Worm (Caenorhabditis elegans) whole organism, L3 larva: Measurements from ENCODE around the gene rpb-6.

ENCODE experiments used
- R02D3.7 ChIP-seq: fragments of 150-350 bp; optimal IDR thresholded peaks from 2 replicates; lab custom pipeline; 2014; ENCODE audit warnings: missing biosample characterization, missing genetic modification characterization
- ZK546.5 ChIP-seq: sonication (generic microtip); optimal IDR thresholded peaks from 2 replicates; lab custom pipeline; 2017; ENCODE audit warnings: missing biosample characterization, missing genetic modification characterization
- ama-1 ChIP-seq: fragments of 150-350 bp; optimal IDR thresholded peaks from 2 replicates; lab custom pipeline; 2018
- ceh-82 ChIP-seq: fragments of 150-350 bp; optimal IDR thresholded peaks from 2 replicates; lab custom pipeline; 2014; ENCODE audit warnings: missing biosample characterization, missing genetic modification characterization
- daf-12 ChIP-seq: fragments of 150-350 bp; optimal IDR thresholded peaks from 2 replicates; lab custom pipeline; 2014; ENCODE audit warnings: missing biosample characterization, missing genetic modification reagents, missing genetic modification characterization
- egl-5 ChIP-seq: fragments of 150-350 bp; optimal IDR thresholded peaks from 2 replicates; lab custom pipeline; 2017; ENCODE audit warnings: missing biosample characterization, missing genetic modification reagents, missing genetic modification characterization, inconsistent platforms
- elt-1 ChIP-seq: fragments of 150-350 bp; optimal IDR thresholded peaks from 2 replicates; lab custom pipeline; 2014; ENCODE audit warnings: missing biosample characterization, missing genetic modification characterization
- elt-2 ChIP-seq: sonication (generic microtip); optimal IDR thresholded peaks from 2 replicates; lab custom pipeline; 2016; ENCODE audit warnings: missing genetic modification reagents, mild to moderate bottlenecking, missing genetic modification characterization, missing compliant biosample characterization
- elt-3 ChIP-seq, 3 experiments: fragments of 150-350 bp in 1 of 3; sonication (generic microtip) in 2 of 3; optimal IDR thresholded peaks; 2 replicates in 2 of 3; 4 replicates in 1 of 3; lab custom pipeline; 2014 to 2017; ENCODE audit warnings: missing biosample characterization in 3 of 3, missing genetic modification characterization in 3 of 3
- eor-1 ChIP-seq, 2 experiments: fragments of 150-350 bp; optimal IDR thresholded peaks; 2 replicates each; lab custom pipeline; 2014 to 2018; ENCODE audit warnings: missing biosample characterization in 2 of 2, missing genetic modification characterization in 2 of 2
- fkh-10 ChIP-seq: sonication (generic microtip); optimal IDR thresholded peaks from 2 replicates; lab custom pipeline; 2017; ENCODE audit warnings: missing biosample characterization, missing genetic modification reagents, missing genetic modification characterization
- fkh-2 ChIP-seq: fragments of 150-350 bp; optimal IDR thresholded peaks from 2 replicates; lab custom pipeline; 2014; ENCODE audit warnings: missing biosample characterization, missing genetic modification reagents, missing genetic modification characterization
- fos-1 ChIP-seq: fragments of 150-350 bp; optimal IDR thresholded peaks from 2 replicates; lab custom pipeline; 2014; ENCODE audit warnings: missing biosample characterization, missing genetic modification characterization
- hmg-11 ChIP-seq: sonication (generic microtip); optimal IDR thresholded peaks from 2 replicates; lab custom pipeline; 2016; ENCODE audit warnings: missing genetic modification characterization, missing compliant biosample characterization
- lin-15B ChIP-seq: fragments of 150-350 bp; optimal IDR thresholded peaks from 2 replicates; lab custom pipeline; 2014; ENCODE audit warnings: missing biosample characterization, missing genetic modification characterization
- lin-39 ChIP-seq: fragments of 150-350 bp; optimal IDR thresholded peaks from 2 replicates; lab custom pipeline; 2018; ENCODE audit warnings: missing biosample characterization, missing genetic modification reagents, missing genetic modification characterization
- lsy-12 ChIP-seq: sonication (generic microtip); optimal IDR thresholded peaks from 2 replicates; lab custom pipeline; 2016; ENCODE audit warnings: mild to moderate bottlenecking, missing genetic modification characterization, missing compliant biosample characterization
- mdl-1 ChIP-seq: fragments of 150-350 bp; optimal IDR thresholded peaks from 2 replicates; lab custom pipeline; 2014; ENCODE audit warnings: missing biosample characterization, missing genetic modification characterization
- nhr-11 ChIP-seq: fragments of 150-350 bp; optimal IDR thresholded peaks from 2 replicates; lab custom pipeline; 2014; ENCODE audit warnings: missing biosample characterization, missing genetic modification characterization
- nhr-23 ChIP-seq: fragments of 150-350 bp; optimal IDR thresholded peaks from 2 replicates; lab custom pipeline; 2014; ENCODE audit warnings: missing biosample characterization, missing genetic modification reagents, missing genetic modification characterization
- nhr-25 ChIP-seq: sonication (generic microtip); optimal IDR thresholded peaks from 2 replicates; lab custom pipeline; 2017; ENCODE audit warnings: missing biosample characterization, missing genetic modification characterization
- nhr-43 ChIP-seq: sonication (generic microtip); optimal IDR thresholded peaks from 2 replicates; lab custom pipeline; 2016; ENCODE audit warnings: mild to moderate bottlenecking, missing genetic modification characterization, missing compliant biosample characterization; ENCODE audit not compliant: poor library complexity, severe bottlenecking
- nhr-67 ChIP-seq: fragments of 150-350 bp; optimal IDR thresholded peaks from 2 replicates; lab custom pipeline; 2014; ENCODE audit warnings: missing biosample characterization, missing genetic modification characterization
- nhr-77 ChIP-seq: fragments of 150-350 bp; optimal IDR thresholded peaks from 2 replicates; lab custom pipeline; 2014; ENCODE audit warnings: missing biosample characterization, missing genetic modification characterization
- pha-4 ChIP-seq: fragments of 150-350 bp; optimal IDR thresholded peaks from 2 replicates; lab custom pipeline; 2014; ENCODE audit warnings: missing biosample characterization, missing genetic modification reagents, missing genetic modification characterization
- pqm-1 ChIP-seq: fragments of 150-350 bp; optimal IDR thresholded peaks from 2 replicates; lab custom pipeline; 2017; ENCODE audit warnings: missing biosample characterization, missing genetic modification characterization, inconsistent platforms
- sea-2 ChIP-seq: fragments of 150-350 bp; sonication (generic microtip); optimal IDR thresholded peaks from 4 replicates; lab custom pipeline; 2014; ENCODE audit warnings: missing biosample characterization, missing genetic modification reagents, missing genetic modification characterization
- snpc-4 ChIP-seq: fragments of 150-350 bp; optimal IDR thresholded peaks from 2 replicates; lab custom pipeline; 2014; ENCODE audit warnings: missing biosample characterization, missing genetic modification characterization
- tbx-2 ChIP-seq: sonication (generic microtip); optimal IDR thresholded peaks from 2 replicates; lab custom pipeline; 2016; ENCODE audit warnings: mild to moderate bottlenecking, missing genetic modification characterization, missing compliant biosample characterization
- unc-39 ChIP-seq: sonication (generic microtip); optimal IDR thresholded peaks from 4 replicates; lab custom pipeline; 2017; ENCODE audit warnings: missing biosample characterization, missing genetic modification characterization
- unc-62 ChIP-seq: fragments of 150-350 bp; sonication (generic microtip); optimal IDR thresholded peaks from 4 replicates; lab custom pipeline; 2014; ENCODE audit warnings: missing biosample characterization, missing genetic modification reagents, missing genetic modification characterization
- zag-1 ChIP-seq: fragments of 150-350 bp; optimal IDR thresholded peaks from 2 replicates; lab custom pipeline; 2014; ENCODE audit warnings: missing biosample characterization, missing genetic modification characterization
- ztf-4 ChIP-seq: fragments of 150-350 bp; optimal IDR thresholded peaks from 2 replicates; lab custom pipeline; 2014; ENCODE audit warnings: missing biosample characterization, missing genetic modification characterization

rpb-6 gene

DNA sequence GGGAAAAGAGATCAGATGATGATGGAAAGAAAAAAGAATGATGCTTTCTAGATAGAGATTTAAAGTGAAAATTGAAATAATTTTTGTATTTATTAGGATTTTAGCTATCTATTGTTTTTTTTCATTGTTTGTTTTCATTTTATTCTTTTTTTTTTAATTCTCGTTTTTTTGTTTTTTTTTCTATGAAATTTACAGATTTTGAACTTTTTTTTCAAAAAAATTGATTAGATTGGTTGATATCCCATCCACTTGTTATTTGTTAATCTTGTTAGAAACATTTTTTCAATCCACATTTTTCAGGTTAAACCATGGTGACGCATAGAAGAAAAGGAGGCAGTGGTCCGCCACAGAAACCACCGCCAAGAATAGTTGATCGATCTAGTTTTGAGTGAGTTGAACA lies 4.9 kb downstream of the rpb-6 start, which contains the start of gene algn-9:
TSS of gene algn-9 (plus strand) at position 301 of the 400 bp plus-strand sequence.
- TF ChIP-seq nhr-23 (tag; lab: Kevin White, UChicago), result no peak

DNA sequence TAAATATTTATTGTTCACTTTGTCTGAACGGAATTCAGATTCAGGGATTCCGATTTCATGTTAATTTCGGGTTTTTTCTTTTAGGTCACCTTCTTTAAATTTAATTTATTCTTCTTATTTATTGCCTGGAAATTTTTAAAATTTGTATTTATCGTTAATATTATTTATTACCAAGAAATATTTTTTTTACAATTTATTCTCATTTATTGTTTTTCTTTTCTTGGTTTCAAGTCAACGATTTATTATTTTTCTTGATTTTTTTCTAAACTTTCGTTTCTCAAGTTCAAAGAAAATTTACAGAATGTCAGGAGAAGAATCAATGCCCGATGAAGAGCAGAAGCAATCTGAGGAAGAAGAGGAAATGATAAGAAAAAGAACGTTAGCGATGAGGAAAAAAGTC lies 8.6 kb downstream of the rpb-6 start, which contains the start of gene crn-3:
TSS of gene crn-3 (plus strand) at position 301 of the 400 bp plus-strand sequence.
- TF ChIP-seq nhr-23 (tag; lab: Kevin White, UChicago) (no peak), pqm-1 (tag; lab: Kevin White, UChicago) (no peak), nhr-77 (tag; lab: Kevin White, UChicago) (no peak), nhr-67 (no peak), ama-1 (no peak), ztf-4 (no peak), snpc-4 (tag; lab: Kevin White, UChicago) (no peak), R02D3.7 (tag; lab: Kevin White, UChicago) (no peak), elt-1 (tag; lab: Kevin White, UChicago) (no peak), fos-1 (tag; lab: Kevin White, UChicago) (no peak), ZK546.5 (tag; lab: Kevin White, UChicago) (no peak), unc-62 (GFP tag; lab: Kevin White, UChicago) (no peak), elt-3 (tag; optimal IDR thresholded peaks at IDR 0.05; lab: Kevin White, UChicago) (no peak), nhr-43 (tag; lab: Kevin White, UChicago) (no peak)
- TF ChIP-seq, all 47 proteins: peak for 0

DNA sequence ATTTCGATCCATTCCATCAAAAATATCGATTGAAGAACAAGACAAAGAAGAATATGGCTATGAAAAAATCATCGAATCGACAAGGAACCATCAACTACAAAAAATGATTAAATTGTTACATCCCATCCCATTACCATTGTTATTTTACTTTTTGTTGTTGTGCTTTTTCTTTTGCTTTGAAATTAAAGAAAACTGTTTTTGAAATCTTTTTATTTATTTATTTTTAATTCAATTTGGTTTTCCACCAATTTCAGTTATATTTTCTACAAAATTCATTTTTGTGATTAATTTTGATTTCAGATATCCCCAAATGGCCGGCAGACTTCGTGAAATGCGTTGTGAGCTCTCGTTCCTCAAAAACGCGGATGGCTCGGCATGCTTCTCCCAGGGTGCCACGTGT lies 13.3 kb downstream of the rpb-6 start, which contains the start of gene crn-5:
TSS of gene crn-5 (plus strand) at position 301 of the 400 bp plus-strand sequence.
- TF ChIP-seq nhr-11 (tag; lab: Kevin White, UChicago) (no peak), fkh-2 (tag; lab: Kevin White, UChicago) (no peak), eor-1 (tag; optimal IDR thresholded peaks at IDR 0.05; lab: Kevin White, UChicago) (no peak), tbx-2 (tag; lab: Kevin White, UChicago) (no peak), elt-3 (tag; optimal IDR thresholded peaks at IDR 0.05; lab: Kevin White, UChicago) (no peak), ceh-82 (tag; lab: Kevin White, UChicago) (no peak), sea-2 (no peak), elt-1 (tag; lab: Kevin White, UChicago) (no peak), ztf-4 (no peak), fos-1 (tag; lab: Kevin White, UChicago) (no peak), egl-5 (no peak), lin-15B (tag; lab: Kevin White, UChicago) (no peak), unc-39 (no peak), hmg-11 (no peak)

- no peak for TF ChIP-seq unc-39
- no peak for TF ChIP-seq daf-12 (tag; lab: Kevin White, UChicago)
- no peak for TF ChIP-seq ama-1
- TF ChIP-seq fos-1 (tag; lab: Kevin White, UChicago), result no peak
- no peak for TF ChIP-seq zag-1 (tag; lab: Kevin White, UChicago)
- TF ChIP-seq tbx-2 (tag; lab: Kevin White, UChicago), result no peak
- no peak for TF ChIP-seq unc-62 (GFP tag; lab: Kevin White, UChicago)
- no peak for TF ChIP-seq lsy-12 (tag; lab: Kevin White, UChicago)
- no peak for TF ChIP-seq mdl-1 (tag; lab: Kevin White, UChicago)
These were observed 15.1 kb downstream of the rpb-6 start for ce11 chrII:10594312-10594711.

- TF ChIP-seq pqm-1 (tag; lab: Kevin White, UChicago) (peak; percentile 70), pha-4 (tag; lab: Kevin White, UChicago) (peak; percentile 33), fkh-10 (GFP tag; lab: Kevin White, UChicago) (no peak), fos-1 (tag; lab: Kevin White, UChicago) (no peak), elt-2 (tag; lab: Kevin White, UChicago) (peak; percentile 92), nhr-25 (no peak), elt-1 (tag; lab: Kevin White, UChicago) (no peak), lin-39 (tag; lab: Kevin White, UChicago) (no peak)
These were observed 15.6 kb downstream of the rpb-6 start, which contains the start of gene C14A4.6 for ce11 chrII:10594758-10595157. TSS of gene C14A4.6 (minus strand) at chrII:10594776.
